Worm (Caenorhabditis elegans) whole organism, L4/young adult: Measurements from ENCODE around the gene hbl-1.

Experiments
- W03F9.2 ChIP-seq: fragments of 150-350 bp; optimal IDR thresholded peaks from 2 replicates; lab custom pipeline; 2014; ENCODE audit warnings: missing biosample characterization, missing genetic modification characterization
- dao-5 ChIP-seq: sonication (generic microtip); optimal IDR thresholded peaks from 2 replicates; lab custom pipeline; 2016; ENCODE audit warnings: missing genotype, missing genetic modification characterization, moderate library complexity, missing compliant biosample characterization
- him-1 ChIP-seq: sonication (generic microtip); optimal IDR thresholded peaks from 2 replicates; lab custom pipeline; 2016; ENCODE audit warnings: missing genotype, missing genetic modification reagents, missing genetic modification characterization, missing compliant biosample characterization

hbl-1 gene

ce11 chrX:5801156-5801592, 20.8 kb upstream of the hbl-1 start:
- TF ChIP-seq W03F9.2 (peak; percentile 58), dao-5 (tag; lab: Kevin White, UChicago) (peak; percentile 84), him-1 (tag; lab: Kevin White, UChicago) (peak; percentile 89)

ce11 chrX:5802582-5802981, 19.4 kb upstream of the hbl-1 start:
- TF ChIP-seq W03F9.2 (no peak), him-1 (tag; lab: Kevin White, UChicago) (no peak), dao-5 (tag; lab: Kevin White, UChicago) (no peak)

DNA sequence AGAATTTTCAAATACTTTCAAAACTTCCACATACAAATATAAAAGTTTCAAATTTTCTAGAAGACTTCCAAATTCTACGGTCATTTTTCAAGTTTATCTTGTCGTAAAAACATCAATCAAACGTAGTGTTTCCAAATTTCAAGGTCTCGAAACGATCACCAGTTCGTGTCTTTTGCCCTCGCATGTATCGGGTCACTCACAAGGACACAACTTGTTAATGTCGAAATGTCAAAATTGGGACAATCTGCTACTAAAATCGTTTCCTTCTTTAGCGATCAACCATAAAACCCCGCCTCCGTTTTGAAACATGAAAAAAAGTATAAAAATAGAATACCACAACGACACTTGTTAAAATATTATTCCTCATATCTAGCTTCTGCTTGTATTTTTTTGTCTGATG, 18.4 kb upstream of the hbl-1 start:
- TF ChIP-seq dao-5 (tag; lab: Kevin White, UChicago) (no peak), W03F9.2 (no peak), him-1 (tag; lab: Kevin White, UChicago) (no peak)

DNA sequence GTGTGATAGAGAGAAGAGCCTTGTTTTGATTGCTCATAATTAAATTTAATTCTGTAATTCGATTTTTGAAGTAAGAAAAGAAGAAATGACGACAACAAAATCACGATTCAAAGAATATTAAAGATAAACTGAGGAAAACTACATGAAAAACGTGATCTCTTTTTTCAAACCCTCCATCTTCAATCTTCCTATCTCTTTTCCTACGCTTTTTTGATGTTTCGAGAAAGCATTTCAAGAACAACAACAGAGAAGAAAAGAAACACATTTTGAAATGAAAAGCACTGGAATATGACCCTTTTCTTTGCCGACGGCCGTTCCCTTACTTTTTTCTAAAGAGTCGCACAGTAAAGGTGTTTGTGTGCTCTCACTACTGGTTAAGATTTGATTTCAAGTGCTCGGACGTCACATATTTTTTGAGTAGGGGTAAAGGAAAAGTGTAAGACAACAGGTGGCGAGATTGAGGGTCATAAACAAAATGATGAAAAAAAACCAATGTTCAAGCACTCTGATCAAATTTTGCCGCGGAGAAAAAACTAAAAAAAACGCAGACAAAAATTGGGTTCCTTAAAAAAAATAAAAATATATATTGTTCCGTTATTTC, 16.0 kb upstream of the hbl-1 start, which contains the start of gene F13D11.3:
Gene F13D11.3 (minus strand): TSS at position 51 of the 601 bp plus-strand sequence.
- TF ChIP-seq W03F9.2 (no peak), dao-5 (tag; lab: Kevin White, UChicago) (no peak), him-1 (tag; lab: Kevin White, UChicago) (no peak)

DNA sequence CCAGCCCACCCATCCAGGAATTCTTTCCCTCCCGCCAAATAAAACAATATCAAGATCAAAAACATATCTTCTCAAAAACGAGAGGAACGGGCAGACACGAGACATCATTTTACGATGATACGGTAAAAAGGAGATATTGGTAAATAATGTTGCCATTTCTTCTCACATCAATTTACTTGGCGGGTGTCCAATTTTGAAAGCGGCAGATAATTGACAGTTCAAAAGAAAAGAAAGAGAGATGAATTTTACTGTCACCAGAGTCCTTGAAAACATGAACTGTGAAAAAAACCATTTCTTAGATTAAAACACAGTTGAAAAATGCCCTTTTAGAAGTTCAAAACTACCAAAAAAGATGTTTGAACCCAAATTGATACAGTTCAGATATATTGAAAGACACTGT, 11.3 kb upstream of the hbl-1 start:
- TF ChIP-seq W03F9.2 (no peak), him-1 (tag; lab: Kevin White, UChicago) (no peak), dao-5 (tag; lab: Kevin White, UChicago) (no peak)

ce11 chrX:5811997-5812562, 9.9 kb upstream of the hbl-1 start:
- TF ChIP-seq dao-5 (tag; lab: Kevin White, UChicago), result no peak
- no peak for TF ChIP-seq him-1 (tag; lab: Kevin White, UChicago)
- TF ChIP-seq W03F9.2, result no peak

ce11 chrX:5813030-5813429, 8.9 kb upstream of the hbl-1 start:
- TF ChIP-seq him-1 (tag; lab: Kevin White, UChicago), result no peak

- TF ChIP-seq W03F9.2 (no peak), dao-5 (tag; lab: Kevin White, UChicago) (no peak), him-1 (tag; lab: Kevin White, UChicago) (no peak)
Observed at ce11 chrX:5814342-5814741, 7.6 kb upstream of the hbl-1 start.

DNA sequence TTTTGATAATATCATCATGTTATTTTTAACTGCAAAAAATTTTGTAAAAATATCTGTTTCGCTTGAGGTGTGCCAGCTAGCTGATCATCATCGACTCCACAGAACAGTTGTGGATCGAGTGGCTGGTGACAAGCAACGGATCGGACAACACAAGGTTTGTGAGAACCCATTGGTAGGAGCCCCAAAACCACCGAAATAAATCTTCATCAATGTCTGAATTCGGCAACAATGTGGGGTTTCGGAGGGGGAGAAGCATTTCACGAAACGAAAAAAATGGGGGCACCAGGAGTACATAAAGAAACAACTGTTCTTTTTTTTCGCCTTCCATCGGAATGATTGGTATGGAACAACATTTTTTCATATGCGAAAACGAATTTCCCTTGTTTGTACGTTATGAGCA, 6.6 kb upstream of the hbl-1 start:
- TF ChIP-seq him-1 (tag; lab: Kevin White, UChicago) (no peak), W03F9.2 (no peak), dao-5 (tag; lab: Kevin White, UChicago) (no peak)

DNA sequence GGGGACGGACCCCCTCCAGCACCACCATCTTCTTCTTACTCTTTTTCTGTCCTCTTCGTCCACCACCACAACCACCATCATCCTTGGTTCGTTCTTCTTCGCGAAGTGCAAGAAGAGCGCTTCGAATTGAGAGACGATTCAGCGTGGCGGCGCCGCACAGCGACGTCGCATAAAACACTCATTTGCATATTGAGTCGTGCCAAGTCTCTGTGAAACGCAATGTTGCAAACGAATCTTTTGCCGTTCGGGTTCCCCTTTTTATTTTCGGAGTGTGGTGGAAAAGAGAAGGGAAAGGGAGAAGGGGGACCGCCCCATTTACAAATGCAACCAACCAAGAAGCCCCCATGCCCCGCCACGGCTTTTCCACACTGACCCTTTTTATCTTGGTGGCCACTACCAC, 5.6 kb upstream of the hbl-1 start:
- peak; percentile 27 for TF ChIP-seq him-1 (tag; lab: Kevin White, UChicago)
- no peak for TF ChIP-seq dao-5 (tag; lab: Kevin White, UChicago)

DNA sequence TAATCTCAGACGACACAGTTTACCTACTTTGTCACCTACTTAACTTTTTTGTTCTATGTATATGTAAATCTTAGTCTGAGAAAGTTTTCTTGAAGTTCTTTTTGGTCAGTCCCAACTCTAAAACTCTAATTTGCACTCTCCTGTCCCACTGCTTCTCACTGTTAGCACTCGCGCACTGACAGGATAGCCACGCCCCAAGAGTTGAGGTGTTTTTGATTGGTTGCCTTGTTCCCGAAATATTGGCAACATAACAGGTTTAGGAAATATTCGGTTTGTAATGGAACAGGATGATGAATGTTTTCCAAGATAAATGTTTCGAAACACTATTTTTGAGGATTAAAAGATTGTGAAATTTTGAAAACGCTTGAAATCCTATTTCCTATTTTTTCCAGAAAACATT, 4.9 kb upstream of the hbl-1 start:
- no peak for TF ChIP-seq dao-5 (tag; lab: Kevin White, UChicago)

DNA sequence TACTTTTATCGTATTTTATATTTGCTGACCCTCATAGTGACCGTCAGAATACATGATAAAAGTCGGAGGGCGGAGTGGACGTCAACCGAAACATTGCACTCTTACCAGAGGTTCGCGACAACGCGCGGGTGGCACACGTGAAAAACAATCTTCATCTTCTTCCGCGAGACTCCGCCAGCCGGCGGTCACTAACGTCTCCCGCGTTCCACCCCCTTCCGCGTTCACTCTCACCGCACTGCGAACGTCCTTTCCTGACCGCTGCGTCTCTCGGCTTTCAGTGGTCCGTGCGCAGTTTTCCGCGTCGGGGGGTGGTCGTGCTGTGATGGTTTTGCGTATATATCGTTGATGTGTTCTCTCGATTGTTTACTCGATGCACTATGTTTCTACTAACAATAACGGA, 3.8 kb upstream of the hbl-1 start:
- no peak for TF ChIP-seq him-1 (tag; lab: Kevin White, UChicago)
- no peak for TF ChIP-seq W03F9.2
- TF ChIP-seq dao-5 (tag; lab: Kevin White, UChicago), result no peak

ce11 chrX:5819702-5820470, 2.1 kb upstream of the hbl-1 start:
- TF ChIP-seq him-1 (tag; lab: Kevin White, UChicago) (peak; percentile 66), dao-5 (tag; lab: Kevin White, UChicago) (no peak)

DNA sequence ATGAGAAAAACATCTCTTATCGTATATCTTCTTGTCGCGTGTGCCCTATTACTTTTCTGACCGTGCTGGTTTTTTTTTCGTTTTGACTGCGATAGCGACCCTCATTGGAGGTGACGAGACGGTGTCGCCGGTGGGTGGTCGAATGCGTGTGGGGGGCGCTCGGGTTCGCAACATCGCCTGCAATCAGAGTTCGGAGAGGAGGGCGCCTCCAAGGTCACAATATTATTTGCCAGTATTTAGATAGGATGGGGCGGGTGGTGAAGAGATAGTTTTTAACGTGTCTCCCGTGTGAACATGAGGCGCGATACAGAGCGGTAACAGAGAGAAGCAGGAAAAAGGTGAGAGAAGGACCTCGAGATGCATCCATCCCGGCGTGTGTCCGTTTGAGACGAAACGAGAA, 1.1 kb upstream of the hbl-1 start:
- TF ChIP-seq him-1 (tag; lab: Kevin White, UChicago), result no peak

DNA sequence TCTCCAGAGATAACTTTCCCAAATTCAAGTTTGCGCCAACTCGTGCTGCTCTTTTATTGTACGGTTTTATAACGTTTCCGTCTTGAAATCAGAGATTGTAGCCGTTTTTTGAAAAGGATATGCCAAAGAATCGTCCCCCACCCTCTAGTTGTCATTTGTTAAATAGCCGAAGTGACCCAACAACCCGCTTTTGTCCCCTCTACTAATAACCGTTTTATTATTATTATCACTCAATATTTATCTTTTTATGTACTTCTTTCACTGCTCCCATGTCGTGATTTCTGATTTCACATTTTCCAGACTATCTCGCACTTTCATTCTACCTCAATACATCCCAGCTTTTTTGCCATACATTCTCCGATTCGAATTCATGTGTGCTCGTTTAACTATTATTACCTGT, 5.0 kb downstream of the hbl-1 start:
- TF ChIP-seq dao-5 (tag; lab: Kevin White, UChicago) (no peak), W03F9.2 (no peak), him-1 (tag; lab: Kevin White, UChicago) (no peak)
